Worm (Caenorhabditis elegans) whole organism, L4 larva: Measurements from ENCODE around the gene ZK688.12.

Source experiments
- F26F4.8 ChIP-seq: fragments of 200-800 bp; sonication (Bioruptor generic); conservative IDR thresholded peaks from 2 replicates; pipeline ENCODE4 v1.3.6; 2022; ENCODE audit warnings: missing genetic modification characterization, missing compliant biosample characterization
- F44E2.7 ChIP-seq: fragments of 200-800 bp; sonication (Bioruptor generic); IDR thresholded peaks from 2 replicates; pipeline ENCODE4 v2.1.2; 2022; ENCODE audit warnings: missing genetic modification characterization, missing compliant biosample characterization
- F49E8.2 ChIP-seq: sonication (generic microtip); optimal IDR thresholded peaks from 2 replicates; lab custom pipeline; 2016; ENCODE audit warnings: missing compliant biosample characterization, mild to moderate bottlenecking, missing genetic modification characterization, borderline replicate concordance
- R02D3.7 ChIP-seq: fragments of 150-350 bp; sonication (generic microtip); optimal IDR thresholded peaks from 3 replicates; lab custom pipeline; 2014; ENCODE audit warnings: missing biosample characterization, missing genetic modification characterization
- T20F7.1 ChIP-seq: fragments of 200-800 bp; sonication (Bioruptor generic); optimal IDR thresholded peaks from 2 replicates; lab custom pipeline; 2018; ENCODE audit warnings: mild to moderate bottlenecking, missing genetic modification characterization, missing compliant biosample characterization
- T26A8.4 ChIP-seq: fragments of 200-800 bp; sonication (Bioruptor generic); IDR thresholded peaks from 2 replicates; pipeline ENCODE4 v1.3.6; 2022; ENCODE audit warnings: missing genetic modification characterization, missing compliant biosample characterization
- Y105C5A.15 ChIP-seq: fragments of 200-800 bp; sonication (Bioruptor generic); IDR thresholded peaks from 2 replicates; pipeline ENCODE4 v1.3.6; 2022; ENCODE audit warnings: missing genetic modification characterization, missing compliant biosample characterization
- Y5F2A.4 ChIP-seq: fragments of 200-800 bp; sonication (Bioruptor generic); optimal IDR thresholded peaks from 2 replicates; lab custom pipeline; 2018; ENCODE audit warnings: mild to moderate bottlenecking, missing genetic modification characterization, missing compliant biosample characterization
- aha-1 ChIP-seq: fragments of 150-350 bp; peaks from one replicate; lab custom pipeline; 2014; ENCODE audit warnings: missing biosample characterization, missing genetic modification characterization
- ama-1 ChIP-seq: fragments of 150-350 bp; optimal IDR thresholded peaks from 2 replicates; lab custom pipeline; 2014; ENCODE audit warnings: inconsistent platforms, mixed read lengths
- arid-1 ChIP-seq: fragments of 200-800 bp; sonication (Bioruptor generic); conservative IDR thresholded peaks from 2 replicates; pipeline ENCODE4 v1.3.6; 2022; ENCODE audit warnings: missing genetic modification reagents, missing genetic modification characterization, missing compliant biosample characterization
- attf-4 ChIP-seq: sonication (generic microtip); optimal IDR thresholded peaks from 3 replicates; lab custom pipeline; 2017; ENCODE audit warnings: missing biosample characterization, missing genetic modification characterization
- ceh-20 ChIP-seq: fragments of 200-800 bp; sonication (Bioruptor generic); IDR thresholded peaks from 2 replicates; pipeline ENCODE4 v1.3.6; 2022; ENCODE audit warnings: missing genetic modification reagents, missing genetic modification characterization, missing compliant biosample characterization
- ceh-32 ChIP-seq: sonication (generic microtip); optimal IDR thresholded peaks from 2 replicates; lab custom pipeline; 2016; ENCODE audit warnings: mild to moderate bottlenecking, missing genetic modification characterization, missing compliant biosample characterization; ENCODE audit not compliant: poor library complexity
- ces-1 ChIP-seq: fragments of 150-350 bp; sonication (generic microtip); optimal IDR thresholded peaks from 4 replicates; lab custom pipeline; 2014; ENCODE audit warnings: missing biosample characterization, missing genetic modification reagents, missing genetic modification characterization
- cey-2 ChIP-seq: sonication (generic microtip); optimal IDR thresholded peaks from 3 replicates; lab custom pipeline; 2017; ENCODE audit warnings: missing genetic modification characterization, mild to moderate bottlenecking, missing compliant biosample characterization, antibody characterized with exemption, borderline replicate concordance; ENCODE audit not compliant: insufficient read depth
- ctbp-1 ChIP-seq: fragments of 200-800 bp; sonication (Bioruptor generic); IDR thresholded peaks from 2 replicates; pipeline ENCODE4 v1.3.6; 2022; ENCODE audit warnings: missing genetic modification reagents, missing genetic modification characterization, missing compliant biosample characterization
- daf-16 ChIP-seq, 3 experiments: sonication (generic microtip); optimal IDR thresholded peaks; 2 replicates each; lab custom pipeline; 2016 to 2017; ENCODE audit warnings: missing genetic modification characterization in 3 of 3, missing genetic modification reagents in 3 of 3, mild to moderate bottlenecking in 2 of 3, missing compliant biosample characterization in 2 of 3, missing biosample characterization in 1 of 3, moderate library complexity in 1 of 3
- dmd-8 ChIP-seq: fragments of 200-800 bp; sonication (Bioruptor generic); IDR thresholded peaks from 2 replicates; pipeline ENCODE4 v1.3.6; 2022; ENCODE audit warnings: missing genetic modification characterization, missing compliant biosample characterization
- dve-1 ChIP-seq: sonication (generic microtip); optimal IDR thresholded peaks from 2 replicates; lab custom pipeline; 2017; ENCODE audit warnings: antibody characterized with exemption, mild to moderate bottlenecking, missing genetic modification characterization, missing compliant biosample characterization; ENCODE audit not compliant: insufficient read depth
- fos-1 ChIP-seq: fragments of 150-350 bp; optimal IDR thresholded peaks from 2 replicates; lab custom pipeline; 2014; ENCODE audit warnings: missing biosample characterization, missing genetic modification characterization
- hlh-30 ChIP-seq: sonication (generic microtip); optimal IDR thresholded peaks from 2 replicates; lab custom pipeline; 2017; ENCODE audit warnings: antibody characterized with exemption, mild to moderate bottlenecking, missing genetic modification characterization, missing compliant biosample characterization; ENCODE audit not compliant: insufficient read depth
- hmg-1.1 ChIP-seq: fragments of 200-800 bp; sonication (Bioruptor generic); IDR thresholded peaks from 2 replicates; pipeline ENCODE4 v1.3.6; 2022; ENCODE audit warnings: missing genetic modification reagents, missing genetic modification characterization, missing compliant biosample characterization
- jun-1 ChIP-seq: fragments of 150-350 bp; optimal IDR thresholded peaks from 2 replicates; lab custom pipeline; 2014; ENCODE audit warnings: missing biosample characterization, missing genetic modification reagents, missing genetic modification characterization
- lim-7 ChIP-seq: fragments of 200-800 bp; sonication (Bioruptor generic); IDR thresholded peaks from 2 replicates; pipeline ENCODE4 v1.3.6; 2022; ENCODE audit warnings: missing genetic modification characterization, missing compliant biosample characterization
- lin-38 ChIP-seq: fragments of 200-800 bp; sonication (Bioruptor generic); IDR thresholded peaks from 2 replicates; pipeline ENCODE4 v1.3.6; 2022; ENCODE audit warnings: missing genetic modification reagents, missing genetic modification characterization, missing compliant biosample characterization
- lir-3 ChIP-seq: sonication (generic microtip); optimal IDR thresholded peaks from 2 replicates; lab custom pipeline; 2016; ENCODE audit warnings: mild to moderate bottlenecking, missing genetic modification characterization, missing compliant biosample characterization
- lsy-2 ChIP-seq, 2 experiments: fragments of 150-350 bp in 1 of 2; sonication (generic microtip) in 1 of 2; optimal IDR thresholded peaks; 2 replicates each; lab custom pipeline; 2014 to 2017; ENCODE audit warnings: missing biosample characterization in 2 of 2, missing genetic modification characterization in 2 of 2
- mep-1 ChIP-seq: fragments of 150-350 bp; sonication (generic microtip); optimal IDR thresholded peaks from 3 replicates; lab custom pipeline; 2014; ENCODE audit warnings: missing biosample characterization, missing genetic modification characterization
- mes-2 ChIP-seq: sonication (generic microtip); optimal IDR thresholded peaks from 2 replicates; lab custom pipeline; 2016; ENCODE audit warnings: missing genotype, mild to moderate bottlenecking, missing genetic modification characterization, missing compliant biosample characterization; ENCODE audit not compliant: poor library complexity, severe bottlenecking
- mxl-3 ChIP-seq: fragments of 200-800 bp; sonication (Bioruptor generic); optimal IDR thresholded peaks from 2 replicates; lab custom pipeline; 2018; ENCODE audit warnings: mild to moderate bottlenecking, missing genetic modification characterization, missing compliant biosample characterization
- nhr-237 ChIP-seq: sonication (generic microtip); optimal IDR thresholded peaks from 2 replicates; lab custom pipeline; 2017; ENCODE audit warnings: missing biosample characterization, missing genetic modification characterization
- nhr-42 ChIP-seq: fragments of 200-800 bp; sonication (Bioruptor generic); IDR thresholded peaks from 2 replicates; pipeline ENCODE4 v1.3.6; 2022; ENCODE audit warnings: missing genetic modification characterization, missing compliant biosample characterization
- nhr-48 ChIP-seq: sonication (generic microtip); optimal IDR thresholded peaks from 2 replicates; lab custom pipeline; 2016; ENCODE audit warnings: mild to moderate bottlenecking, missing genetic modification characterization, missing compliant biosample characterization
- nhr-6 ChIP-seq: fragments of 150-350 bp; optimal IDR thresholded peaks from 2 replicates; lab custom pipeline; 2014; ENCODE audit warnings: missing biosample characterization, missing genetic modification characterization
- nhr-76 ChIP-seq: fragments of 150-350 bp; optimal IDR thresholded peaks from 2 replicates; lab custom pipeline; 2014; ENCODE audit warnings: missing biosample characterization, missing genetic modification characterization
- nhr-77 ChIP-seq: fragments of 150-350 bp; optimal IDR thresholded peaks from 2 replicates; lab custom pipeline; 2014; ENCODE audit warnings: missing biosample characterization, missing genetic modification characterization
- pha-4 ChIP-seq, 2 experiments: fragments of 150-350 bp in 1 of 2; fragments of 200-800 bp in 1 of 2; sonication (Bioruptor generic) in 1 of 2; IDR thresholded peaks in 1 of 2; optimal IDR thresholded peaks in 1 of 2; 2 replicates each; pipeline versions ENCODE4 v1.3.6 to Lab custom; 2014 to 2022; ENCODE audit warnings: missing genetic modification characterization in 2 of 2, missing genetic modification reagents in 2 of 2, missing biosample characterization in 1 of 2, missing compliant biosample characterization in 1 of 2
- php-3 ChIP-seq: fragments of 200-800 bp; sonication (Bioruptor generic); IDR thresholded peaks from 2 replicates; pipeline ENCODE4 v1.3.6; 2022; ENCODE audit warnings: missing genetic modification reagents, missing genetic modification characterization, missing compliant biosample characterization
- pqm-1 ChIP-seq: sonication (generic microtip); optimal IDR thresholded peaks from 2 replicates; lab custom pipeline; 2017; ENCODE audit warnings: missing biosample characterization, missing genetic modification characterization
- rbr-2 ChIP-seq: sonication (generic microtip); optimal IDR thresholded peaks from 2 replicates; lab custom pipeline; 2016; ENCODE audit warnings: missing genotype, missing genetic modification characterization, missing compliant biosample characterization
- saeg-2 ChIP-seq: fragments of 200-800 bp; sonication (Bioruptor generic); IDR thresholded peaks from 2 replicates; pipeline ENCODE4 v1.3.6; 2022; ENCODE audit warnings: missing genetic modification reagents, missing genetic modification characterization, missing compliant biosample characterization
- set-16 ChIP-seq: fragments of 200-800 bp; sonication (Bioruptor generic); IDR thresholded peaks from 2 replicates; pipeline ENCODE4 v1.3.6; 2022; ENCODE audit warnings: missing genetic modification reagents, missing genetic modification characterization, missing compliant biosample characterization
- tra-1 ChIP-seq: fragments of 200-800 bp; sonication (Bioruptor generic); IDR thresholded peaks from 2 replicates; pipeline ENCODE4 v1.3.6; 2022; ENCODE audit warnings: missing genetic modification reagents, missing genetic modification characterization, missing compliant biosample characterization
- zag-1 ChIP-seq: fragments of 150-350 bp; optimal IDR thresholded peaks from 2 replicates; lab custom pipeline; 2014; ENCODE audit warnings: missing biosample characterization, missing genetic modification characterization
- ztf-11 ChIP-seq: fragments of 150-350 bp; optimal IDR thresholded peaks from 2 replicates; lab custom pipeline; 2014; ENCODE audit warnings: missing biosample characterization, missing genetic modification characterization
- ztf-7 ChIP-seq: fragments of 150-350 bp; optimal IDR thresholded peaks from 2 replicates; lab custom pipeline; 2014; ENCODE audit warnings: missing biosample characterization, missing genetic modification characterization

Gene ZK688.12

DNA sequence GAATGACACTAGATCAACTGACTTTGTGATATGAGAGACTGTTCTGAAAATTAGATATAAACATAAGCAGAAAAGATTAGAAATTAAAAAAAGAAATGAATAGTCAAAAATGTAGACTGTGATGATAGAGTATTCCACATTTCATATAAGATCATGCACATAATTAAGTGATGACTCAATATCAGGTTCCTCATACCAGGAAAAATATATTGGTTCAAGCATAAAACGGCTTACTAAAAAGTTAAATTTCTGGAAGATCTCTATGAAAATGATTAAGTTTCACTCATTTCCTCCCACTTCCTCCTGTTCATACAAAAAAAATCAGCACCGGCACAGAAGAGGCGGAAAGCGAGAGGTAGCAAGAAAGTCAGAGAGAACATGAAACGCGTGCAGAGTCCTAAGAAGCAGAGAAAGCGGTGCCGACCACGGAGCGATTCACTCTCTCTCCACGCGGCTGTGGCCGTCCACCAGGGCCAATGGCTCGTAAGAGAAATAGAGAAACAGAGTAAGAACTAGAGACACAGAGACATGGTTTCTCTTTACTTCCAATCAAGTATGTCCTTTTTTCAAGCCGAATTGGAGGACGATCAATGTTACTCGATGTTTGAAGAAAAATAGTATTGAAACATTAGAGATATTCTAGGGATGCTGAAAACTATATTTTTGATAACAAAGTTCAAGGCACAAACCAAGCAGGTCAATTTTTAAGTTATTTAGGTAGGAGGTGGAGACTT lies 21.6 kb downstream of the ZK688.12 start, which contains the start of the genes ZK688.5 and fahd-1 (continued):
- no peak for TF ChIP-seq daf-16 (GFP tag; optimal IDR thresholded peaks at IDR 0.05; lab: Kevin White, UChicago)
- TF ChIP-seq daf-16 (tag; optimal IDR thresholded peaks at IDR 0.05; lab: Kevin White, UChicago), result peak; percentile 58
- no peak for TF ChIP-seq attf-4
- 0 out of 2 replicates have a peak, but pooled peaks have one; percentile 41 for TF ChIP-seq lim-7 (GFP tag; lab: Robert Waterston, UW)
- peak; percentile 23 to 67 for TF ChIP-seq lsy-2 (tag; optimal IDR thresholded peaks at IDR 0.05; lab: Kevin White, UChicago)
- TF ChIP-seq php-3, result 0 out of 2 replicates have a peak, but pooled peaks have one; percentile 25
- TF ChIP-seq T20F7.1 (GFP tag; lab: Kevin White, UChicago), result peak; percentile 40
- TF ChIP-seq aha-1 (tag; lab: Kevin White, UChicago), result peak; percentile 65
- no peak for TF ChIP-seq lir-3 (tag; lab: Kevin White, UChicago)
- no peak; the same call in 1 of the 2 replicates for TF ChIP-seq set-16 (GFP tag; lab: Robert Waterston, UW)
- peak; percentile 55 for TF ChIP-seq lin-38 (GFP tag; lab: Robert Waterston, UW)
- peak; percentile 42; the same call in 1 of the 2 replicates for TF ChIP-seq tra-1 (GFP tag; lab: Robert Waterston, UW)
- no peak for TF ChIP-seq ztf-7 (tag; lab: Kevin White, UChicago)
- no peak for TF ChIP-seq F26F4.8 (GFP tag; lab: Robert Waterston, UW)
- TF ChIP-seq T26A8.4, result peak; percentile 18; the same call in 1 of the 2 replicates
- peak; percentile 48 for TF ChIP-seq pqm-1
- TF ChIP-seq hmg-1.1 (GFP tag; lab: Robert Waterston, UW), result peak; percentile 92
- TF ChIP-seq hlh-30 (tag; lab: Kevin White, UChicago), result peak; percentile 84
- peak; percentile 47; the same call in 1 of the 2 replicates for TF ChIP-seq arid-1 (GFP tag; lab: Robert Waterston, UW)
- no peak for TF ChIP-seq R02D3.7 (tag; lab: Kevin White, UChicago)
- peak; percentile 31 for TF ChIP-seq nhr-48
- no peak for TF ChIP-seq F49E8.2 (tag; lab: Kevin White, UChicago)
- TF ChIP-seq pha-4 (GFP tag; IDR thresholded peaks at IDR 0.05; lab: Robert Waterston, UW), result no peak; the same call in 1 of the 2 replicates
- TF ChIP-seq pha-4 (tag; optimal IDR thresholded peaks at IDR 0.05; lab: Kevin White, UChicago), result peak; percentile 63
- TF ChIP-seq cey-2 (tag; lab: Kevin White, UChicago), result no peak
- peak; percentile 78 for TF ChIP-seq rbr-2 (tag; lab: Kevin White, UChicago)
- no peak for TF ChIP-seq ceh-32 (tag; lab: Kevin White, UChicago)
- TF ChIP-seq dve-1 (tag; lab: Kevin White, UChicago), result peak; percentile 75
- TF ChIP-seq dmd-8 (GFP tag; lab: Robert Waterston, UW), result no peak
- TF ChIP-seq ctbp-1, result peak; percentile 57
- peak; percentile 72 for TF ChIP-seq mes-2 (tag; lab: Kevin White, UChicago)
- TF ChIP-seq ceh-20 (GFP tag; lab: Robert Waterston, UW), result 0 out of 2 replicates have a peak, but pooled peaks have one; percentile 46
- no peak for TF ChIP-seq saeg-2 (GFP tag; lab: Robert Waterston, UW)
- no peak for TF ChIP-seq nhr-76
- TF ChIP-seq ces-1 (GFP tag; lab: Kevin White, UChicago), result no peak
- peak; percentile 98 for TF ChIP-seq mxl-3 (GFP tag; lab: Kevin White, UChicago)

DNA sequence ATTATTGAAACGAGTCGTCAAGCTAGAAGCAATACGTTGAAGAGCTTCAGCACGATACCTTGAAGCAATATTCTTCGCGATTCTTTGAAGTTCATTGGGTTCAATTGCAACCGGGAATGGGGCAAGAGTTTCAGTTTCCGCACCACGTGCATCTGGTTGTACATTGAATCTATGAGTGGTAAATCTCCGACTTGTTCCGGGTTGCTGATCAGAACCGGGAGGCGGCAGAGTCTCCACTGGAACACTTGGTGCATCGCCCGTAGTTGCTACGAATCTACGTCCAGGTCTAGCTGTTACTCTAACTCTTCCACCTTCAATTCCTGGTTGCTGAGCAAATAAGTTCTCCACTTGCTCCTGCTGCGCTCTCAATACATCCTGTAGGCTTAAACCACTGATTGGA lies 24.4 kb downstream of the ZK688.12 start:
- TF ChIP-seq T20F7.1 (GFP tag; lab: Kevin White, UChicago) (no peak), Y105C5A.15 (GFP tag; lab: Robert Waterston, UW) (no peak), ceh-32 (tag; lab: Kevin White, UChicago) (no peak), lin-38 (GFP tag; lab: Robert Waterston, UW) (no peak), ama-1 (lab: Kevin White, UChicago) (no peak), Y5F2A.4 (GFP tag; lab: Kevin White, UChicago) (no peak), F44E2.7 (GFP tag; lab: Robert Waterston, UW) (no peak), mep-1 (tag; lab: Kevin White, UChicago) (no peak), nhr-77 (tag; lab: Kevin White, UChicago) (no peak), F49E8.2 (tag; lab: Kevin White, UChicago) (no peak), zag-1 (no peak), nhr-6 (tag; lab: Kevin White, UChicago) (no peak), nhr-42 (GFP tag; lab: Robert Waterston, UW) (no peak), rbr-2 (tag; lab: Kevin White, UChicago) (no peak), T26A8.4 (no peak), nhr-237 (tag; lab: Kevin White, UChicago) (no peak), fos-1 (tag; lab: Kevin White, UChicago) (no peak), ztf-11 (tag; lab: Kevin White, UChicago) (no peak), jun-1 (no peak)
